Worm (Caenorhabditis elegans): ENCODE measurements around the gene T10B5.8.

Gene T10B5.8

DNA sequence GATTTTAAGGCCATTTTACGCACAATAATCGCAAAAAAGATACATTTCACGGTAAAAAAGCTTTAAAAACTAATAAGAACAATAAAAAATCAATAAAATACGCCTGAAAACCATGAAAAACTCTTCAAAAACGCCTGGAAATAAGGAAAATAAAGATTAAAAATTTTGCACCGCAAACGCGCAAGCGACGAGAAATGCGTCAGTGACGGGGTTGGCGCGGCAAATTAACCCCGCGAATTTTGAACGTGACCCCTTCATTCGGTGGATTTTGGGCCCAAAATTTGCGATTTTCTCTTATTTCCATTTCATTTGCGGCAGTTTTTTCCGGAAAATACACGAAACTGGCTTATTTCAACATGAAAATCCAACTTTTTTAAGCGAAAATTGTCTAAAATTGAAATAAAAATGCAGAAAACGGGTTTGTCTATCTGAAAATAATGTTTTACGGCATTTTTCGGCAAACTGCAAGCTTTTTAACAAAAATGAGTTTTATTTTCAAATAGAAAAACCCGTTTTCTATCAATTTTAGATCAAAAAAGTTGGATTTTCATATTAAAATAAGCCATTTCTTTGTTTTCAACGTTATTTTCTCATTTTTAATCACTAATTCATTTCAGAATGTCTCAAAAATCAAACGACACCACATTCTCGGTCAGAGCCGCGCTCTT is 26.9 kb downstream of the T10B5.8 start, which contains the start of gene knl-3:
Gene knl-3, plus strand, starts transcription at position 618 of the 668 bp plus-strand sequence.
- TF ChIP-seq pes-1 (GFP tag; IDR thresholded peaks at IDR 0.05): peak; percentile 79
- TF ChIP-seq ama-1 (optimal IDR thresholded peaks at IDR 0.05): no peak
- TF ChIP-seq aly-1 (tag; optimal IDR thresholded peaks at IDR 0.05): no peak
- peak; percentile 29 for TF ChIP-seq tra-4 (tag; optimal IDR thresholded peaks at IDR 0.05)
- peak; percentile 11 for TF ChIP-seq hmbx-1 (tag; optimal IDR thresholded peaks at IDR 0.05)
- TF ChIP-seq tbx-37 (GFP tag; conservative IDR thresholded peaks at IDR 0.05): peak; percentile 51; the same call in 1 of the 2 replicates
- TF ChIP-seq flt-1 (GFP tag; IDR thresholded peaks at IDR 0.05): peak; percentile 51; the same call in 1 of the 2 replicates
- peak; percentile 70; the same call in 1 of the 2 replicates for TF ChIP-seq scrt-1 (GFP tag; IDR thresholded peaks at IDR 0.05)
- peak; percentile 80 for TF ChIP-seq ceh-36 (tag; optimal IDR thresholded peaks at IDR 0.05)
- TF ChIP-seq hmg-4 (GFP tag; optimal IDR thresholded peaks at IDR 0.05): peak; percentile 51
- peak; percentile 65; the same call in 1 of the 2 replicates for TF ChIP-seq tbx-11 (GFP tag; IDR thresholded peaks at IDR 0.05)
- TF ChIP-seq sea-1 (GFP tag; conservative IDR thresholded peaks at IDR 0.05): no peak
- no peak for TF ChIP-seq ceh-13 (GFP tag; optimal IDR thresholded peaks at IDR 0.05)
- no peak for TF ChIP-seq ets-7 (tag; optimal IDR thresholded peaks at IDR 0.05)
- TF ChIP-seq hnd-1 (tag; optimal IDR thresholded peaks at IDR 0.05): peak; percentile 32
- peak; percentile 80 for TF ChIP-seq F13C5.2 (tag; optimal IDR thresholded peaks at IDR 0.05)
- no peak for TF ChIP-seq B0310.2 (tag; optimal IDR thresholded peaks at IDR 0.05)

DNA sequence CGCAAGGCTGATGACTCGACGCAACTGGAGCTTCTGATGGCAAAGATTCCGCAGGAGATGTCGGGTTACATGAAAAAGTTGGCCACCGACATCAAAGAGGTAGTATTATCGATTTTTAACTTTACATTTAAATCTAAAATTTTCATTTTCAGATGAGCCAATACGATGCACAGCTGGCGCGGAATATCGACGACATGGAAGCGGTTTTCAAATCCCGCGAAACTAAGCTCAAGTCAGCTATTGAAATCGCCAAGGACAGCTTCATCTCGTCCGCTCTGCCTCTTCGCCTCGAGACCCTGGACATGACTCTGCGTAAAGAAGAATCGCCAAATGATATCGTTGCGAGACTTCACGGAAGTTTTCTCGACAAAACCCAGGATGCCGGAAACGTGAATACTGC is 27.8 kb downstream of the T10B5.8 start, which contains the start of gene T10B5.3:
Gene T10B5.3, minus strand, starts transcription at position 101 of the 400 bp plus-strand sequence.
- no peak for TF ChIP-seq B0310.2 (tag; optimal IDR thresholded peaks at IDR 0.05)
- no peak for TF ChIP-seq flt-1 (GFP tag; IDR thresholded peaks at IDR 0.05)
- no peak for TF ChIP-seq tbx-11 (GFP tag; IDR thresholded peaks at IDR 0.05)
- TF ChIP-seq sea-1 (GFP tag; conservative IDR thresholded peaks at IDR 0.05): no peak
- no peak for TF ChIP-seq pes-1 (GFP tag; IDR thresholded peaks at IDR 0.05)
- TF ChIP-seq hnd-1 (tag; optimal IDR thresholded peaks at IDR 0.05): no peak
- no peak for TF ChIP-seq hmbx-1 (tag; optimal IDR thresholded peaks at IDR 0.05)
- TF ChIP-seq scrt-1 (GFP tag; IDR thresholded peaks at IDR 0.05): no peak
- TF ChIP-seq tbx-37 (GFP tag; conservative IDR thresholded peaks at IDR 0.05): no peak
- TF ChIP-seq aly-1 (tag; optimal IDR thresholded peaks at IDR 0.05): no peak

ce11 chrV:1870515-1870940 is 28.7 kb downstream of the T10B5.8 start:
- TF ChIP-seq tra-4 (tag; optimal IDR thresholded peaks at IDR 0.05): peak; percentile 11
- TF ChIP-seq ama-1 (optimal IDR thresholded peaks at IDR 0.05): peak; percentile 7
- TF ChIP-seq tbx-37 (GFP tag; conservative IDR thresholded peaks at IDR 0.05): no peak

DNA sequence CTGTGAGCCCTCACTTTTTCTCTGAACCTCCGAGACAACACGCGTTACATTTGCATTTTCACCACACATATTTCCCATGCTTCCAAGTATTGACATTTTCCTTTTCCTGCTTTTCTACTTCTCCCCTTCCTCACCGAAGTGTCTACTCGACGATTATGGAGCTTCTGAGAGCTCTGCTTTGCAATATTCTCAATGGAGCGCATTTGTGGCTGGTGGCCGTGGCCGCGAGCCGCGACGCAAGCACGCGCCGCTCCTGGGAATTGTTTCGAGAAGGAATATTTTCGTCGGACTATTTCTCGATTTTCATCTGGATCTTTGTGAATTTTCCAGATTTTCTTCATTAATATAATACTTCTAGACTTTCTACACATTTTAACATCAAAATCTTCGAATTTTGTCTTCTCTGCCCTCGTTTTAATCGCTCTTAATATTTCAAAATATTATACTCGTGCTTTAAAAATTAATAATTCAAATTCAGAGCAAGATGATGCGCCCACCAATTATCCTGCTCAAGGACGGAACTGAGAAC is 30.0 kb downstream of the T10B5.8 start, which contains the start of the genes T10B5.4 and cct-7:
Gene T10B5.4, minus strand, starts transcription at position 40 of the 529 bp plus-strand sequence.
Gene cct-7, plus strand, starts transcription at position 479 of the 529 bp plus-strand sequence.
- TF ChIP-seq F13C5.2 (tag; optimal IDR thresholded peaks at IDR 0.05): peak; percentile 59
- peak; percentile 54 for TF ChIP-seq hmg-4 (GFP tag; optimal IDR thresholded peaks at IDR 0.05)
- TF ChIP-seq tbx-37 (GFP tag; conservative IDR thresholded peaks at IDR 0.05): peak; percentile 54; the same call in 1 of the 2 replicates
- no peak for TF ChIP-seq B0310.2 (tag; optimal IDR thresholded peaks at IDR 0.05)
- TF ChIP-seq hmbx-1 (tag; optimal IDR thresholded peaks at IDR 0.05): no peak
- TF ChIP-seq sea-1 (GFP tag; conservative IDR thresholded peaks at IDR 0.05): peak; percentile 55; the same call in 1 of the 2 replicates
- TF ChIP-seq tra-4 (tag; optimal IDR thresholded peaks at IDR 0.05): no peak
- TF ChIP-seq ets-7 (tag; optimal IDR thresholded peaks at IDR 0.05): peak; percentile 16
- TF ChIP-seq flt-1 (GFP tag; IDR thresholded peaks at IDR 0.05): peak; percentile 36; the same call in 1 of the 2 replicates
- TF ChIP-seq pes-1 (GFP tag; IDR thresholded peaks at IDR 0.05): peak; percentile 43; the same call in 1 of the 2 replicates
- no peak for TF ChIP-seq aly-1 (tag; optimal IDR thresholded peaks at IDR 0.05)

DNA sequence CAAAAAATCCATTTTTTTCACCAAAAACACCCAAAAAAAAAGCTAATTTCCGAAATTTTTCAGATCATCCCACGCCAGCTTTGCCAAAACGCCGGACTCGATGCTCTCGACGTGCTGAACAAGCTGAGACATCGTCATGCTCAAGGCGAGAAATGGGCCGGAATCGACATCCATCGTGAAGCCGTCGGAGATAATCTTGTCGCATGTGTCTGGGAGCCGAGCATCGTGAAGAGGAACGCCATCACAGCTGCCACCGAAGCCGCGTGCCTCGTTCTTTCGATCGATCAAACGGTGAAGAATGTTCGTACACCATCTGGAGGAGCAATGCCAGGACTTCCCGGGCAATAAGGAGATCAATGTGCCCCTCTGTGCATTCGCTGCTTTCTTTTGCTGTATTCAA is 33.0 kb downstream of the T10B5.8 start:
- TF ChIP-seq ceh-36 (tag; optimal IDR thresholded peaks at IDR 0.05): no peak
- TF ChIP-seq tra-4 (tag; optimal IDR thresholded peaks at IDR 0.05): no peak
- no peak for TF ChIP-seq ets-7 (tag; optimal IDR thresholded peaks at IDR 0.05)
- TF ChIP-seq hnd-1 (tag; optimal IDR thresholded peaks at IDR 0.05): no peak
- TF ChIP-seq flt-1 (GFP tag; IDR thresholded peaks at IDR 0.05): no peak
- no peak for TF ChIP-seq tbx-37 (GFP tag; conservative IDR thresholded peaks at IDR 0.05)
- no peak for TF ChIP-seq sea-1 (GFP tag; conservative IDR thresholded peaks at IDR 0.05)
- no peak for TF ChIP-seq B0310.2 (tag; optimal IDR thresholded peaks at IDR 0.05)
- no peak for TF ChIP-seq hmbx-1 (tag; optimal IDR thresholded peaks at IDR 0.05)
- no peak for TF ChIP-seq F13C5.2 (tag; optimal IDR thresholded peaks at IDR 0.05)
- TF ChIP-seq hmg-4 (GFP tag; optimal IDR thresholded peaks at IDR 0.05): no peak

DNA sequence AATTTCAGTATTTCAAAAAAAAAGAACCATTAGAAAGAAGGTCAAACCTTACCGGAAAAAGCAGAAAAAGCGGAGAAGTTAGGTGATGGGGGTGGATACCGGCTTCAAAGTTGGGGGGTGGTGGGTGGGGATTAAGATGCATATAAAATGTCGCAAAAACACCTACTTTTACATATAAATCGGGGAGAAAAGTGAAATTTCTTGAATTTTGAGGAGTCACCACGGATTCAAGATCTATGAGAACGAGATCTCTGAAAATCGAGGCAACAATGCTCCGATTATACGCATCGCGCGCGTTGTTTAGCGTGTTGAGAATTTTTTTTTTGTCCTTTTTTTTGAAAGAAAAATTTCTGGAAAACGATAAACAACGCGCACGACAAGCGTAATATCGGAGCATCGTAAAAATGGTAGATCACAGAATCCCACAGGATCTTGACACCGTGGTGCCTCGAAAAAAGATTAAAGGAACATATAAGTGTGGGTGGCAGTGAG is 33.7 kb downstream of the T10B5.8 start:
- TF ChIP-seq hmbx-1 (tag; optimal IDR thresholded peaks at IDR 0.05) (peak; percentile 38), ceh-13 (GFP tag; optimal IDR thresholded peaks at IDR 0.05) (peak; percentile 17), hnd-1 (tag; optimal IDR thresholded peaks at IDR 0.05) (no peak), F13C5.2 (tag; optimal IDR thresholded peaks at IDR 0.05) (no peak), aly-1 (tag; optimal IDR thresholded peaks at IDR 0.05) (no peak), pes-1 (GFP tag; IDR thresholded peaks at IDR 0.05) (peak; percentile 58; the same call in 1 of the 2 replicates), hmg-4 (GFP tag; optimal IDR thresholded peaks at IDR 0.05) (no peak), tbx-37 (GFP tag; conservative IDR thresholded peaks at IDR 0.05) (no peak), tra-4 (tag; optimal IDR thresholded peaks at IDR 0.05) (peak; percentile 15), tbx-11 (GFP tag; IDR thresholded peaks at IDR 0.05) (no peak), ceh-36 (tag; optimal IDR thresholded peaks at IDR 0.05) (peak; percentile 34), ets-7 (tag; optimal IDR thresholded peaks at IDR 0.05) (no peak), scrt-1 (GFP tag; IDR thresholded peaks at IDR 0.05) (no peak), B0310.2 (tag; optimal IDR thresholded peaks at IDR 0.05) (peak; percentile 72), ama-1 (optimal IDR thresholded peaks at IDR 0.05) (peak; percentile 61), flt-1 (GFP tag; IDR thresholded peaks at IDR 0.05) (no peak), sea-1 (GFP tag; conservative IDR thresholded peaks at IDR 0.05) (peak; percentile 25; the same call in 1 of the 2 replicates)
